Fruit fly (Drosophila melanogaster) Kc167 (cell line): ENCODE results near the gene Or85e.

ENCODE experiments used
- Myc ChIP-seq: fragments of >200 bp; optimal IDR thresholded peaks from 2 replicates; lab custom pipeline; 2017; ENCODE audit warnings: missing external identifiers
- h ChIP-seq: fragments of >200 bp; optimal IDR thresholded peaks from 3 replicates; lab custom pipeline; 2018; ENCODE audit warnings: missing external identifiers
- insv ChIP-seq: fragments of >200 bp; optimal IDR thresholded peaks from 3 replicates; lab custom pipeline; 2018; ENCODE audit warnings: missing external identifiers
- psq ChIP-seq: fragments of >200 bp; optimal IDR thresholded peaks from 2 replicates; lab custom pipeline; 2017; ENCODE audit warnings: missing external identifiers

dm6 chr3R:8669900-8670528 lies 34.3 kb upstream of the Or85e start:
- TF ChIP-seq psq (lab: Kevin White, UChicago) = no peak
- TF ChIP-seq h (lab: Kevin White, UChicago) = no peak
- no peak for TF ChIP-seq Myc (lab: Kevin White, UChicago)
- no peak for TF ChIP-seq insv
